Fruit fly (Drosophila melanogaster) whole organism, embryonic: ENCODE results near the gene fend.
A peak's percentile ranks its signal among the peaks of the same experiment; 100 is the strongest.

Experiments used
- Abd-B ChIP-seq: fragments of 200-800 bp; sonication (Bioruptor generic); optimal IDR thresholded peaks from 2 replicates; lab custom pipeline; 2018; ENCODE audit warnings: missing biosample characterization, mild to moderate bottlenecking, missing genetic modification characterization, moderate library complexity
- CG10147 ChIP-seq: fragments of 200-800 bp; sonication (Bioruptor generic); optimal IDR thresholded peaks from 2 replicates; lab custom pipeline; 2019; ENCODE audit warnings: missing biosample characterization, mild to moderate bottlenecking, missing genetic modification characterization, moderate library complexity
- CG10267 ChIP-seq: fragments of 200-800 bp; sonication (Bioruptor generic); optimal IDR thresholded peaks from 2 replicates; lab custom pipeline; 2018; ENCODE audit warnings: missing biosample characterization, mild to moderate bottlenecking, missing genetic modification characterization, moderate library complexity
- CG11398 ChIP-seq: fragments of 200-800 bp; sonication (Bioruptor generic); optimal IDR thresholded peaks from 2 replicates; lab custom pipeline; 2016; ENCODE audit warnings: missing biosample characterization, missing genetic modification characterization
- CG11504 ChIP-seq: fragments of 200-800 bp; sonication (Bioruptor generic); optimal IDR thresholded peaks from 3 replicates; lab custom pipeline; 2019; ENCODE audit warnings: missing biosample characterization, mild to moderate bottlenecking, missing genetic modification characterization, moderate library complexity
- CG12155 ChIP-seq: fragments of 200-800 bp; sonication (Bioruptor generic); optimal IDR thresholded peaks from 3 replicates; lab custom pipeline; 2016; ENCODE audit warnings: missing biosample characterization, missing genetic modification characterization
- CG15696 ChIP-seq: fragments of 200-800 bp; sonication (Bioruptor generic); optimal IDR thresholded peaks from 2 replicates; lab custom pipeline; 2019; ENCODE audit warnings: missing biosample characterization, mild to moderate bottlenecking, missing genetic modification characterization, moderate library complexity
- CG16813 ChIP-seq: fragments of 200-800 bp; sonication (Bioruptor generic); IDR thresholded peaks from 3 replicates; pipeline ENCODE4 v1.3.6; 2022; ENCODE audit warnings: missing biosample characterization, missing genetic modification characterization; ENCODE audit not compliant: partially characterized antibody
- CG2116 ChIP-seq: fragments of 200-800 bp; sonication (Bioruptor generic); optimal IDR thresholded peaks from 3 replicates; lab custom pipeline; 2018; ENCODE audit warnings: missing biosample characterization, mild to moderate bottlenecking, missing genetic modification characterization
- CG32767 ChIP-seq: fragments of 200-800 bp; sonication (Bioruptor generic); IDR thresholded peaks from 2 replicates; pipeline ENCODE4 v1.3.6; 2022; ENCODE audit warnings: missing biosample characterization, missing genetic modification characterization
- CG33557 ChIP-seq: fragments of 200-800 bp; sonication (Bioruptor generic); optimal IDR thresholded peaks from 2 replicates; lab custom pipeline; 2019; ENCODE audit warnings: missing biosample characterization, mild to moderate bottlenecking, missing genetic modification characterization, moderate library complexity
- CG4328 ChIP-seq: fragments of 200-800 bp; sonication (Bioruptor generic); optimal IDR thresholded peaks from 3 replicates; lab custom pipeline; 2017; ENCODE audit warnings: missing biosample characterization, missing genetic modification reagents, missing genetic modification characterization
- CG4854 ChIP-seq: fragments of 200-800 bp; sonication (Bioruptor generic); optimal IDR thresholded peaks from 2 replicates; lab custom pipeline; 2016; ENCODE audit warnings: missing biosample characterization, missing genetic modification characterization, inconsistent platforms
- CG5180 ChIP-seq: fragments of 200-800 bp; sonication (Bioruptor generic); optimal IDR thresholded peaks from 3 replicates; lab custom pipeline; 2017; ENCODE audit warnings: missing biosample characterization, missing genetic modification characterization, mild to moderate bottlenecking, moderate library complexity, missing genetic modification reagents
- CG6272 ChIP-seq: fragments of 200-800 bp; sonication (Bioruptor generic); IDR thresholded peaks from 2 replicates; pipeline ENCODE4 v1.3.6; 2022; ENCODE audit warnings: missing biosample characterization, missing genetic modification characterization
- CG6854 ChIP-seq: fragments of 200-800 bp; sonication (Bioruptor generic); optimal IDR thresholded peaks from 3 replicates; lab custom pipeline; 2017; ENCODE audit warnings: missing biosample characterization, mild to moderate bottlenecking, missing genetic modification characterization
- CG7786 ChIP-seq: fragments of 200-800 bp; sonication (Bioruptor generic); optimal IDR thresholded peaks from 2 replicates; lab custom pipeline; 2016; ENCODE audit warnings: missing biosample characterization, missing genetic modification characterization
- CG9437 ChIP-seq: fragments of 200-800 bp; sonication (Bioruptor generic); optimal IDR thresholded peaks from 2 replicates; lab custom pipeline; 2018; ENCODE audit warnings: missing biosample characterization, mild to moderate bottlenecking, missing genetic modification characterization
- CG9817 ChIP-seq: fragments of 200-800 bp; sonication (Bioruptor generic); optimal IDR thresholded peaks from 2 replicates; lab custom pipeline; 2018; ENCODE audit warnings: missing biosample characterization, mild to moderate bottlenecking, missing genetic modification characterization, moderate library complexity
- CrebB ChIP-seq: fragments of 200-800 bp; sonication (Bioruptor generic); optimal IDR thresholded peaks from 3 replicates; lab custom pipeline; 2018; ENCODE audit warnings: missing biosample characterization, mild to moderate bottlenecking, missing genetic modification characterization
- E2f2 ChIP-seq: fragments of 200-800 bp; sonication (Bioruptor generic); IDR thresholded peaks from 2 replicates; pipeline ENCODE4 v1.3.6; 2022; ENCODE audit warnings: missing biosample characterization, missing genetic modification characterization
- H15 ChIP-seq: fragments of 200-800 bp; sonication (Bioruptor generic); IDR thresholded peaks from 3 replicates; pipeline ENCODE4 v1.3.6; 2022; ENCODE audit warnings: missing biosample characterization, missing genetic modification characterization
- HLHmδ ChIP-seq: fragments of 200-800 bp; sonication (Bioruptor generic); optimal IDR thresholded peaks from 2 replicates; lab custom pipeline; 2018; ENCODE audit warnings: missing biosample characterization, mild to moderate bottlenecking, missing genetic modification characterization, moderate library complexity
- Hey ChIP-seq: fragments of 200-800 bp; sonication (Bioruptor generic); optimal IDR thresholded peaks from 3 replicates; lab custom pipeline; 2018; ENCODE audit warnings: missing biosample characterization, mild to moderate bottlenecking, missing genetic modification characterization
- Hr39 ChIP-seq: fragments of >200 bp; optimal IDR thresholded peaks from 2 replicates; lab custom pipeline; 2017
- Hr78 ChIP-seq, 2 experiments: fragments of 200-800 bp in 1 of 2; fragments of >200 bp in 1 of 2; sonication (Bioruptor generic) in 1 of 2; optimal IDR thresholded peaks; 2 replicates each; lab custom pipeline; 2017 to 2019; ENCODE audit warnings: missing biosample characterization in 2 of 2, missing genetic modification characterization in 2 of 2, mild to moderate bottlenecking in 1 of 2, moderate library complexity in 1 of 2
- Lhr ChIP-seq: fragments of 200-800 bp; sonication (Bioruptor generic); optimal IDR thresholded peaks from 3 replicates; lab custom pipeline; 2017; ENCODE audit warnings: mild to moderate bottlenecking, missing biosample characterization, missing genetic modification reagents, missing genetic modification characterization
- NK7.1 ChIP-seq: fragments of 200-800 bp; sonication (Bioruptor generic); optimal IDR thresholded peaks from 3 replicates; lab custom pipeline; 2016; ENCODE audit warnings: missing biosample characterization, missing genetic modification characterization
- Opbp ChIP-seq: fragments of 200-800 bp; sonication (Bioruptor generic); IDR thresholded peaks from 3 replicates; pipeline ENCODE4 v1.3.6; 2022; ENCODE audit warnings: missing biosample characterization, missing genetic modification characterization; ENCODE audit not compliant: partially characterized antibody
- PHDP ChIP-seq: fragments of 200-800 bp; sonication (Bioruptor generic); optimal IDR thresholded peaks from 3 replicates; lab custom pipeline; 2018; ENCODE audit warnings: missing biosample characterization, mild to moderate bottlenecking, missing genetic modification characterization, moderate library complexity
- Six4 ChIP-seq: fragments of 200-800 bp; sonication (Bioruptor generic); optimal IDR thresholded peaks from 2 replicates; lab custom pipeline; 2016; ENCODE audit warnings: missing biosample characterization, missing genetic modification characterization
- bcd ChIP-seq: fragments of 200-800 bp; sonication (Bioruptor generic); optimal IDR thresholded peaks from 2 replicates; lab custom pipeline; 2017; ENCODE audit warnings: missing biosample characterization, mild to moderate bottlenecking, missing genetic modification characterization
- btn ChIP-seq: fragments of 200-800 bp; sonication (Bioruptor generic); optimal IDR thresholded peaks from 2 replicates; lab custom pipeline; 2016; ENCODE audit warnings: missing biosample characterization, missing genetic modification characterization
- fd96Cb ChIP-seq: fragments of 200-800 bp; sonication (Bioruptor generic); optimal IDR thresholded peaks from 2 replicates; lab custom pipeline; 2018; ENCODE audit warnings: missing biosample characterization, mild to moderate bottlenecking, missing genetic modification characterization, moderate library complexity
- gem ChIP-seq: fragments of 200-800 bp; sonication (Bioruptor generic); optimal IDR thresholded peaks from 2 replicates; lab custom pipeline; 2019; ENCODE audit warnings: missing biosample characterization, mild to moderate bottlenecking, missing genetic modification characterization, moderate library complexity
- gsb ChIP-seq: fragments of 200-800 bp; sonication (Bioruptor generic); IDR thresholded peaks from 2 replicates; pipeline ENCODE4 v1.3.6; 2022; ENCODE audit warnings: missing biosample characterization, missing genetic modification characterization
- h ChIP-seq: fragments of >200 bp; optimal IDR thresholded peaks from 2 replicates; lab custom pipeline; 2017
- hth ChIP-seq: fragments of >200 bp; optimal IDR thresholded peaks from 2 replicates; lab custom pipeline; 2017; ENCODE audit warnings: inconsistent platforms
- jing ChIP-seq: fragments of 200-800 bp; sonication (Bioruptor generic); optimal IDR thresholded peaks from 2 replicates; lab custom pipeline; 2018; ENCODE audit warnings: missing biosample characterization, mild to moderate bottlenecking, missing genetic modification characterization
- kah ChIP-seq: fragments of 200-800 bp; sonication (Bioruptor generic); optimal IDR thresholded peaks from 2 replicates; lab custom pipeline; 2018; ENCODE audit warnings: missing biosample characterization, mild to moderate bottlenecking, missing genetic modification characterization
- mld ChIP-seq: fragments of 200-800 bp; sonication (Bioruptor generic); IDR thresholded peaks from 3 replicates; pipeline ENCODE4 v1.3.6; 2022; ENCODE audit warnings: missing biosample characterization, missing genetic modification characterization; ENCODE audit not compliant: partially characterized antibody
- pnt ChIP-seq: fragments of 200-800 bp; sonication (Bioruptor generic); optimal IDR thresholded peaks from 3 replicates; lab custom pipeline; 2016; ENCODE audit warnings: missing biosample characterization, missing genetic modification characterization
- sc ChIP-seq, 3 experiments: fragments of >200 bp in 2 of 3; fragments of 200-800 bp in 1 of 3; sonication (Bioruptor generic) in 1 of 3; optimal IDR thresholded peaks; 2 replicates in 2 of 3; 3 replicates in 1 of 3; lab custom pipeline; 2017; ENCODE audit warnings: mild to moderate bottlenecking in 1 of 3, missing biosample characterization in 1 of 3, missing genetic modification characterization in 1 of 3, missing genetic modification reagents in 1 of 3
- sd ChIP-seq: fragments of 200-800 bp; sonication (Bioruptor generic); optimal IDR thresholded peaks from 3 replicates; lab custom pipeline; 2018; ENCODE audit warnings: missing biosample characterization, mild to moderate bottlenecking, missing genetic modification characterization, moderate library complexity
- shn ChIP-seq: fragments of 200-800 bp; sonication (Bioruptor generic); optimal IDR thresholded peaks from 3 replicates; lab custom pipeline; 2016; ENCODE audit warnings: missing biosample characterization, missing genetic modification characterization
- tll ChIP-seq, 2 experiments: fragments of 200-800 bp in 1 of 2; fragments of >200 bp in 1 of 2; sonication (Bioruptor generic) in 1 of 2; optimal IDR thresholded peaks; 2 replicates each; lab custom pipeline; 2017 to 2019; ENCODE audit warnings: missing biosample characterization in 2 of 2, missing genetic modification characterization in 2 of 2, mild to moderate bottlenecking in 1 of 2, moderate library complexity in 1 of 2
- twi ChIP-seq: fragments of 200-800 bp; optimal IDR thresholded peaks from 2 replicates; lab custom pipeline; 2019; ENCODE audit warnings: missing biosample characterization, mild to moderate bottlenecking, missing genetic modification characterization, moderate library complexity
- wdn ChIP-seq: fragments of 200-800 bp; sonication (Bioruptor generic); IDR thresholded peaks from 2 replicates; pipeline ENCODE4 v1.3.6; 2022; ENCODE audit warnings: missing biosample characterization, missing genetic modification characterization
- yki ChIP-seq: fragments of >200 bp; optimal IDR thresholded peaks from 3 replicates; lab custom pipeline; 2018

Gene fend

DNA sequence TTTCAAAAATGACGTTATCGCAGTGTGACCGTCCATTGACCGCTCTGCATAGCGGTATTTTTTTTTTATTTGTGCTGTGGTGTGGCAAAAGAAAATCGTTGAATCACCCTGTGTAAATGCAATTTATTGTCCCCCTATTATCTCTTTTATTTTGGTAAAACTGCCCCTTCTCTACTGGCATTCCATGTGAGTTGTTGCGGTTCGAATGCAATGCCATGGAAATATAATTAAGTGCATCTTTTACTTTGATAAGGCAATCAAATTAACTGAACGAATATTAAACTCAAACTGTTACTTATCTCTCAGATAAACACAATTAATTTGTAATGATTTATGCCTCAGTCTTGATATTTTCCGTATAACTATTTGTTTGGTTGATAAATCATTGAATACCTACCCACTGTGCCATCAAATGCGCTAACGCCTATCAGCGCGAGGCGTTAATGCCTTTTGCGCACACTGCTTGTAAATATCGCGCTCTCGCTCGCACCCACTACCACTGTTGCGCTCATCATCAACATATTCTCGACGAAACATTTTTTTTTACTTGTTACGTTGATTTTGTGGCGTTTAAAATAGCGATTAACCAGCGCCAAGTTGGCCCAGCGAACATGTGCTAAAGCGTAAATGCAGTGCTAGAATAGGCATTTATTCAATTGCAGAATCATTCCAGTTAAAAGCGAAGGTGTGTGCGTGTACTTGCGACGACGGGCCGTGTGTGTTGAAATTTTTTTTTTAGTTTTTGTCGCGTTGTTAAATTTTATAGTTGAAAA lies 25.6 kb downstream of the fend start (continued):
- no peak for TF ChIP-seq sd (tag; lab: Kevin White, UChicago)
- TF ChIP-seq yki: no peak
- TF ChIP-seq gsb (GFP tag; lab: Robert Waterston, UW): no peak
- peak; percentile 25 for TF ChIP-seq pnt (GFP tag; lab: Kevin White, UChicago)
- no peak for TF ChIP-seq CG4328
- peak; percentile 38 for TF ChIP-seq CG12155
- no peak for TF ChIP-seq CG4854 (GFP tag; lab: Kevin White, UChicago)
- peak; percentile 45 for TF ChIP-seq CG2116 (GFP tag; lab: Kevin White, UChicago)
- no peak for TF ChIP-seq CrebB
- TF ChIP-seq CG5180 (GFP tag; lab: Kevin White, UChicago): no peak
- TF ChIP-seq h (lab: Kevin White, UChicago): no peak
- peak; percentile 61 for TF ChIP-seq Lhr (GFP tag; lab: Kevin White, UChicago)
- TF ChIP-seq jing (GFP tag; lab: Kevin White, UChicago): peak; percentile 43
- TF ChIP-seq CG10267 (tag; lab: Kevin White, UChicago): peak; percentile 58
- TF ChIP-seq CG9817 (tag; lab: Kevin White, UChicago): peak; percentile 38
- no peak for TF ChIP-seq btn
- TF ChIP-seq gem (tag; lab: Kevin White, UChicago): peak; percentile 69
- peak; percentile 28 for TF ChIP-seq CG33557 (GFP tag; lab: Kevin White, UChicago)
- TF ChIP-seq CG11504 (tag; lab: Kevin White, UChicago): no peak
- no peak; the same call in 1 of the 2 replicates for TF ChIP-seq CG6272 (GFP tag; lab: Robert Waterston, UW)
- no peak for TF ChIP-seq CG32767
- TF ChIP-seq Six4 (GFP tag; lab: Kevin White, UChicago): peak; percentile 41
- peak; percentile 61 for TF ChIP-seq CG9437 (GFP tag; lab: Kevin White, UChicago)
- TF ChIP-seq HLHmδ (GFP tag; lab: Kevin White, UChicago): no peak
- TF ChIP-seq fd96Cb (tag; lab: Kevin White, UChicago): peak; percentile 38
- peak; percentile 35 for TF ChIP-seq twi (tag; lab: Kevin White, UChicago)
- no peak for TF ChIP-seq Hey (tag; lab: Kevin White, UChicago)
- TF ChIP-seq wdn (GFP tag; lab: Robert Waterston, UW): no peak
- peak; percentile 29; the same call in 1 of the 2 replicates for TF ChIP-seq E2f2 (GFP tag; lab: Robert Waterston, UW)
- peak; percentile 72 for TF ChIP-seq shn (GFP tag; lab: Kevin White, UChicago)
- peak; percentile 35 for TF ChIP-seq CG15696
- TF ChIP-seq CG6854 (GFP tag; lab: Kevin White, UChicago): peak; percentile 3
- TF ChIP-seq tll (GFP tag; optimal IDR thresholded peaks at IDR 0.05; lab: Kevin White, UChicago): peak in 1 of 2 experiments; percentile 70
- TF ChIP-seq Abd-B (GFP tag; lab: Kevin White, UChicago): peak; percentile 68
- TF ChIP-seq NK7.1 (GFP tag; lab: Kevin White, UChicago): no peak
- peak; percentile 32 for TF ChIP-seq PHDP (tag; lab: Kevin White, UChicago)
- TF ChIP-seq CG10147: peak; percentile 15
- no peak for TF ChIP-seq Hr78 (GFP tag; optimal IDR thresholded peaks at IDR 0.05; lab: Kevin White, UChicago)
- peak; percentile 28 for TF ChIP-seq CG7786
- no peak for TF ChIP-seq Hr39 (lab: Kevin White, UChicago)
- TF ChIP-seq bcd (GFP tag; lab: Kevin White, UChicago): peak; percentile 55
- no peak for TF ChIP-seq H15
- no peak for TF ChIP-seq CG11398 (GFP tag; lab: Kevin White, UChicago)
- no peak for TF ChIP-seq hth
- no peak for TF ChIP-seq mld (GFP tag; lab: Robert Waterston, UW)
- TF ChIP-seq sc (optimal IDR thresholded peaks at IDR 0.05; lab: Kevin White, UChicago): no peak
- TF ChIP-seq sc (GFP tag; optimal IDR thresholded peaks at IDR 0.05; lab: Kevin White, UChicago): peak; percentile 10
- 0 out of 3 replicates have a peak, but pooled peaks have one; percentile 15 for TF ChIP-seq CG16813 (GFP tag; lab: Robert Waterston, UW)
- no peak for TF ChIP-seq kah (GFP tag; lab: Kevin White, UChicago)
- TF ChIP-seq Opbp: no peak
